Worm (Caenorhabditis elegans): ENCODE results near the gene abu-12.

abu-12 gene

DNA sequence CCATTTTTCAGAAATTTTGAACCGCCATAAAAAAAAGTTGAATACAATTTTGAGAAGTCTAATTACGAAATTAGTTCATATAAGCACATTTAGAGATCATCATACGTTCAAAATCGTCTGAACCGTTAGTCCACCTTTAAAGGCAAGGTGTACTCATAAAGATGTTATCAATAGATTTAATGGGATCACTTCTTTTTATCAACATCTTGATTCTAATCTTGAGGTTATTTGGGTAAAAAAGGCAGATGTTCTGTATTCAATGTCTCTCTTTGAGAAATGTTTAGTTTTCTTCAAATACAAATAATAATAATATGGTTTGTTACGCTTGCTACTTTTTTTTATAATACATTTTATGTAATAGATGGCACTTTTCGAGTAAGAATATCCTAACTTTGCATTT is 1.9 kb upstream of the abu-12 start:
- TF ChIP-seq K09A11.1 (tag; optimal IDR thresholded peaks at IDR 0.05; ENCODE audit: insufficient read depth) = no peak
- no peak for TF ChIP-seq madf-2 (tag; optimal IDR thresholded peaks at IDR 0.05)
- TF ChIP-seq ceh-14 (tag; optimal IDR thresholded peaks at IDR 0.05) = no peak
- TF ChIP-seq pag-3 (tag; optimal IDR thresholded peaks at IDR 0.05; ENCODE audit: borderline replicate concordance) = no peak
- TF ChIP-seq ref-2 (tag; optimal IDR thresholded peaks at IDR 0.05) = no peak
- TF ChIP-seq pat-9 (tag; optimal IDR thresholded peaks at IDR 0.05) = no peak
- no peak for TF ChIP-seq ceh-24 (tag; optimal IDR thresholded peaks at IDR 0.05)
- no peak for TF ChIP-seq ztf-16 (tag; optimal IDR thresholded peaks at IDR 0.05)
- TF ChIP-seq ceh-2 (tag; optimal IDR thresholded peaks at IDR 0.05) = no peak

ce11 chrX:449820-450219 is 7.6 kb downstream of the abu-12 start, which contains the start of gene F52D1.2:
Gene F52D1.2 (minus strand): TSS chrX:450212.
- TF ChIP-seq sox-2 (GFP tag; IDR thresholded peaks at IDR 0.05) = no peak
- no peak for TF ChIP-seq nfya-1 (tag; optimal IDR thresholded peaks at IDR 0.05)
- no peak for TF ChIP-seq ref-2 (tag; optimal IDR thresholded peaks at IDR 0.05)
- no peak for TF ChIP-seq unc-55 (GFP tag; optimal IDR thresholded peaks at IDR 0.05)
- no peak for TF ChIP-seq npax-4 (tag; optimal IDR thresholded peaks at IDR 0.05)
- no peak for TF ChIP-seq F13H6.1 (tag; optimal IDR thresholded peaks at IDR 0.05)
- TF ChIP-seq pha-2 (tag; optimal IDR thresholded peaks at IDR 0.05) = no peak
- TF ChIP-seq dmd-4 (tag; optimal IDR thresholded peaks at IDR 0.05; ENCODE audit: borderline replicate concordance) = no peak
- TF ChIP-seq K09A11.1 (tag; optimal IDR thresholded peaks at IDR 0.05; ENCODE audit: insufficient read depth) = no peak
- no peak for TF ChIP-seq ceh-9 (tag; optimal IDR thresholded peaks at IDR 0.05)
- no peak for TF ChIP-seq ceh-2 (tag; optimal IDR thresholded peaks at IDR 0.05)
- no peak for TF ChIP-seq C38D4.7 (GFP tag; optimal IDR thresholded peaks at IDR 0.05)

DNA sequence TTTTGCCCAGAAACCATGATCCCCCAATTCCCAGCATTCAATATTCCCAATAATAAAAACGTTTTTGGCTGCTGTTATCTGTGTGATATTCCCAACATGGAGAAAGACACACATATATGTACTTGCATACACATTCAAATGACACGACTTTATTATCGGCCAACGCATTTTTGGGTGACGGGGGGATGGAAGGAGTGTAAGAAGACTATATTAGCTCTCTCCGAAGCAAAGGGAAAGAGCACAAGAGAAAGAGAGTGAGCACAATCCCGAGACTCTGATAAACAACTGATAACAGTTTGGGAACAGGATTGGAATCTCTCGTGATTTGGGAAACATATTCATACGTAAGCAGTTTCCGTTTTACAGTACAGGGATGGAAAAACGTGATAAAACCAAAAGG is 17.0 kb downstream of the abu-12 start:
- no peak for TF ChIP-seq hlh-6 (tag; optimal IDR thresholded peaks at IDR 0.05)
- peak; percentile 69 for TF ChIP-seq elt-2 (tag; optimal IDR thresholded peaks at IDR 0.05)

ce11 chrX:439031-439430 is 18.4 kb downstream of the abu-12 start:
- no peak for TF ChIP-seq pha-4 (tag; optimal IDR thresholded peaks at IDR 0.05)
- TF ChIP-seq sox-2 (GFP tag; IDR thresholded peaks at IDR 0.05) = no peak
- TF ChIP-seq tbx-2 (tag; optimal IDR thresholded peaks at IDR 0.05) = no peak
- TF ChIP-seq ama-1 (optimal IDR thresholded peaks at IDR 0.05) = no peak
- no peak for TF ChIP-seq ceh-9 (tag; optimal IDR thresholded peaks at IDR 0.05)
- TF ChIP-seq che-1 (tag; optimal IDR thresholded peaks at IDR 0.05) = no peak
- no peak for TF ChIP-seq unc-3 (GFP tag; conservative IDR thresholded peaks at IDR 0.05)
- no peak for TF ChIP-seq unc-3 (tag; optimal IDR thresholded peaks at IDR 0.05)
- no peak for TF ChIP-seq odd-2 (tag; optimal IDR thresholded peaks at IDR 0.05)
- TF ChIP-seq rnt-1 (tag; optimal IDR thresholded peaks at IDR 0.05) = no peak
- no peak for TF ChIP-seq ceh-2 (tag; optimal IDR thresholded peaks at IDR 0.05)
- TF ChIP-seq mec-3 (tag; optimal IDR thresholded peaks at IDR 0.05; ENCODE audit: borderline replicate concordance) = no peak
- no peak for TF ChIP-seq pax-1 (tag; optimal IDR thresholded peaks at IDR 0.05)
- no peak for TF ChIP-seq lim-6 (tag; optimal IDR thresholded peaks at IDR 0.05)
- no peak for TF ChIP-seq sox-4 (tag; optimal IDR thresholded peaks at IDR 0.05)

DNA sequence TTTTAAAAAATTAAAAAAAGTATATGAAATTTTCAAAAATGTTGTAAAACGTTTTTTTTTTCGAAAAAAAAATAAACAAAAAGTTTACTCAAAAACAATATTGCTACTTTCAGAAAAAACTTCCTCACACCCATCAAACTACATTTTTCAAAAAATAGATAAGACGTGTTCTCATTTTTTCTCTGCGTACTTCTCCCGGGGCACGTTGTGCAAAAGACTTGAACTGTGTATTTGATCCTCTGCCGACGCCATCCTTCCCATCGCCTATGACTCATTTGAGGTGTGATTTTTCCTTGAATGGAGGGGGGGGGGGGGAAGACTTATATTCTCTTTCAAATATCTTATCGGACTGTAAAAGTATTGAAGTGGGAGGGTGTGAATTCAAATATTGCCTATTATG is 19.0 kb downstream of the abu-12 start:
- TF ChIP-seq ztf-16 (tag; optimal IDR thresholded peaks at IDR 0.05) (no peak), ama-1 (optimal IDR thresholded peaks at IDR 0.05) (no peak), ceh-34 (tag; optimal IDR thresholded peaks at IDR 0.05) (no peak)

ce11 chrX:433747-434146 is 23.7 kb downstream of the abu-12 start, which contains the start of gene dve-1:
Gene dve-1 (minus strand): TSS chrX:433812.
- TF ChIP-seq nfya-1 (tag; optimal IDR thresholded peaks at IDR 0.05) = peak; percentile 87
- TF ChIP-seq sdc-2 (tag; optimal IDR thresholded peaks at IDR 0.05) = peak; percentile 10
- no peak for TF ChIP-seq tbx-7 (tag; optimal IDR thresholded peaks at IDR 0.05)
- no peak for TF ChIP-seq hlh-8 (tag; optimal IDR thresholded peaks at IDR 0.05)
- TF ChIP-seq syd-9 (tag; optimal IDR thresholded peaks at IDR 0.05) = no peak

Data from whole organism, late embryonic.